Fruit fly (Drosophila melanogaster): ENCODE measurements around the gene CG5860.

Gene CG5860

DNA sequence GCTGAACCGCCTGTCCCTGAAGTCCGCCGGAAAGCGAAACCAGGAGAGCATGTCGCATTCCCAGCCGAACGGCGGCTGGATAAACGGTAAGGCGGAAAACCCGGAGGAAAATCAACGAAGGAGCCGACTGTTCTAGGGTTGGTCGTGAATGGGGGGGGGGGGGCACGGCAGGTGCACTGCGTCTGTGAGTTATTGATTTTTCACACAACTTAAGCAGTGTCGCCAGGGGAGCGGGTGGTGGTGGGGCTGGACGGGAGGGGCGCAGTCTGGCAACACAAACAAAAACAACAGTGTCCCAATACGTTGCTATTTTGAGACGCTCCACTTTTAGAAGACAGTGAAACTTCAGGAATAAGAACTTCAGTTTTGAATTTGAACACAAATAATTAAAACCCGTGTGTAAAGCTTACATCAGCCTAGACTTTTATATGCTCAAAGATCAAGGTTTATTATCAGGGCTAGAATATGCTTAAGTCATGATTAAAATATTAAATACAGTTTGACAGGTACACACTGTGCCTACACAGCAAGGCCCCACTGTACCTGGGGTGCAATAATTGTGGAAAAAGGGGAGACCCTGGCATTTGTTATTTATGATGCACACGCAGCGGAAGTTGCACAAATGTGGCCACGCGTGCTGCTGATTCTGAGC is 23.1 kb upstream of the CG5860 start (continued):
- TF ChIP-seq slp2 (GFP tag; optimal IDR thresholded peaks at IDR 0.05) (peak; percentile 12), dpn (GFP tag; optimal IDR thresholded peaks at IDR 0.05) (peak; percentile 6 to 64), D (optimal IDR thresholded peaks at IDR 0.05) (no peak), D (GFP tag; optimal IDR thresholded peaks at IDR 0.05) (peak; percentile 75), Hr51 (GFP tag; optimal IDR thresholded peaks at IDR 0.05) (peak in 1 of 2 experiments; percentile 72), Poxn (GFP tag; IDR thresholded peaks at IDR 0.05) (no peak), Sox100B (GFP tag; optimal IDR thresholded peaks at IDR 0.05) (peak; percentile 73), CG1024 (GFP tag; IDR thresholded peaks at IDR 0.05) (peak; percentile 28; the same call in 1 of the 2 replicates), Deaf1 (tag; optimal IDR thresholded peaks at IDR 0.05) (no peak), H2.0 (GFP tag; IDR thresholded peaks at IDR 0.05) (peak; percentile 80), Hmr (GFP tag; optimal IDR thresholded peaks at IDR 0.05) (peak; percentile 30), MESR4 (GFP tag; optimal IDR thresholded peaks at IDR 0.05) (no peak), CG18011 (GFP tag; optimal IDR thresholded peaks at IDR 0.05) (peak; percentile 13), cato (GFP tag; optimal IDR thresholded peaks at IDR 0.05; ENCODE audit: borderline replicate concordance) (no peak), lbe (GFP tag; optimal IDR thresholded peaks at IDR 0.05) (peak; percentile 57), Ets65A (GFP tag) (peak; percentile 96), cwo (GFP tag; optimal IDR thresholded peaks at IDR 0.05) (peak; percentile 30), aop (GFP tag; IDR thresholded peaks at IDR 0.05) (peak; percentile 42; the same call in 1 of the 2 replicates), Dfd (GFP tag; optimal IDR thresholded peaks at IDR 0.05) (no peak), CG14050 (GFP tag; IDR thresholded peaks at IDR 0.05) (peak; percentile 68), disco-r (GFP tag; optimal IDR thresholded peaks at IDR 0.05) (no peak), CG7963 (GFP tag; IDR thresholded peaks at IDR 0.05; ENCODE audit: partially characterized antibody) (no peak), CG7556 (GFP tag; optimal IDR thresholded peaks at IDR 0.05) (peak; percentile 58), CG3065 (GFP tag; optimal IDR thresholded peaks at IDR 0.05) (no peak), CG17802 (tag; optimal IDR thresholded peaks at IDR 0.05) (peak; percentile 51), ftz-f1 (GFP tag; optimal IDR thresholded peaks at IDR 0.05) (no peak), dimm (GFP tag; IDR thresholded peaks at IDR 0.05) (0 out of 2 replicates have a peak, but pooled peaks have one; percentile 24), Spps (tag; optimal IDR thresholded peaks at IDR 0.05) (peak; percentile 42), CG18764 (GFP tag; optimal IDR thresholded peaks at IDR 0.05) (peak; percentile 39), CG4617 (GFP tag; optimal IDR thresholded peaks at IDR 0.05; ENCODE audit: borderline replicate concordance) (peak; percentile 2), scrt (GFP tag; optimal IDR thresholded peaks at IDR 0.05) (no peak), sna (GFP tag; IDR thresholded peaks at IDR 0.05; ENCODE audit: partially characterized antibody) (no peak), pzg (GFP tag; optimal IDR thresholded peaks at IDR 0.05) (no peak), bbx (GFP tag; IDR thresholded peaks at IDR 0.05; ENCODE audit: partially characterized antibody) (no peak), CG10959 (GFP tag; IDR thresholded peaks at IDR 0.05) (peak; percentile 37; the same call in 1 of the 2 replicates), sc (optimal IDR thresholded peaks at IDR 0.05) (no peak), sc (GFP tag; optimal IDR thresholded peaks at IDR 0.05) (peak; percentile 59), pum (GFP tag; optimal IDR thresholded peaks at IDR 0.05) (peak; percentile 38), Atf-2 (GFP tag; optimal IDR thresholded peaks at IDR 0.05) (no peak), dati (GFP tag; IDR thresholded peaks at IDR 0.05) (peak; percentile 55), pan (optimal IDR thresholded peaks at IDR 0.05) (no peak), pan (GFP tag; optimal IDR thresholded peaks at IDR 0.05 in 1 of 2, IDR thresholded peaks at IDR 0.05 in 1 of 2) (peak in 1 of 2 experiments; percentile 76), tap (tag; optimal IDR thresholded peaks at IDR 0.05) (peak; percentile 74), dmrt99B (tag; optimal IDR thresholded peaks at IDR 0.05) (peak; percentile 85), Max (GFP tag; optimal IDR thresholded peaks at IDR 0.05) (peak; percentile 45), CG7786 (GFP tag; optimal IDR thresholded peaks at IDR 0.05) (peak; percentile 7), mld (GFP tag; IDR thresholded peaks at IDR 0.05; ENCODE audit: partially characterized antibody) (no peak), Dip3 (GFP tag; optimal IDR thresholded peaks at IDR 0.05) (peak; percentile 13), CG18262 (tag; optimal IDR thresholded peaks at IDR 0.05) (peak; percentile 81), CG32772 (GFP tag; IDR thresholded peaks at IDR 0.05) (peak; percentile 69)

All from whole organism, embryonic.